Worm (Caenorhabditis elegans): Measurements from ENCODE around the gene clec-85.

DNA sequence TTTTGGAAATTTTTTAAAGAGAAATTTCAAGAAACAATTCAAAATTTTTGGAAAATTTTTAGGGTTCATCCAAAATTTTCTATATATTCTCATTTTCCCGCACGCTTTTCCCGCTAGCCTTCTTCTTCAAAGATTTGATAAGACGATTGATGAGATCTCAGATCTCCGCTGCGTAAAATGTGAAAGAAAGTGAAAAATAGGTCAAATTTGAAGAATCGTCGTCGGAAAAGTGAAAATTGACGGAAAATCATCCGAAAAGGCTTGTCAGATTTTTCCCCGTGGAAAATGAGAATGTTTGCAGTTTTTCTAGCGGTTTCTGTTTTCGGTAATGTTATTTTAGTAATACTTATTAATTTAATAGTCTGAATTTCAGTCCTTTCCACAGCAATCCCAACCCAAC lies 41.5 kb upstream of the clec-85 start, which contains the start of gene Y54G2A.76:
- TF ChIP-seq snpc-4 (tag; optimal IDR thresholded peaks at IDR 0.05) (no peak), unc-62 (GFP tag; optimal IDR thresholded peaks at IDR 0.05) (no peak), nhr-19 (GFP tag; conservative IDR thresholded peaks at IDR 0.05) (no peak), ztf-11 (tag; optimal IDR thresholded peaks at IDR 0.05) (no peak), mdl-1 (tag; optimal IDR thresholded peaks at IDR 0.05) (no peak), pag-3 (tag; optimal IDR thresholded peaks at IDR 0.05; ENCODE audit: borderline replicate concordance, insufficient read depth) (no peak), fkh-4 (tag; optimal IDR thresholded peaks at IDR 0.05; ENCODE audit: borderline replicate concordance) (no peak), fkh-10 (GFP tag; optimal IDR thresholded peaks at IDR 0.05) (no peak), skn-1 (tag; optimal IDR thresholded peaks at IDR 0.05) (no peak), lin-15B (tag; optimal IDR thresholded peaks at IDR 0.05) (no peak), lin-13 (GFP tag; optimal IDR thresholded peaks at IDR 0.05) (no peak), egl-27 (tag; optimal IDR thresholded peaks at IDR 0.05) (no peak), zip-4 (GFP tag; optimal IDR thresholded peaks at IDR 0.05) (no peak), nhr-11 (tag; optimal IDR thresholded peaks at IDR 0.05) (no peak)
